Worm (Caenorhabditis elegans): ENCODE data around the gene nlp-36.

Gene nlp-36

ce11 chrIII:9443417-9444027 lies 45.0 kb upstream of the nlp-36 start, which contains the start of gene pir-2 (continued):
- TF ChIP-seq nhr-21 (tag; optimal IDR thresholded peaks at IDR 0.05) = peak; percentile 74
- peak; percentile 92 for TF ChIP-seq gmeb-1 (tag; optimal IDR thresholded peaks at IDR 0.05)
- TF ChIP-seq crh-2 (tag; optimal IDR thresholded peaks at IDR 0.05) = peak; percentile 93
- TF ChIP-seq fos-1 (tag; optimal IDR thresholded peaks at IDR 0.05) = peak; percentile 57
- peak; percentile 41 for TF ChIP-seq nhr-6 (tag; optimal IDR thresholded peaks at IDR 0.05)
- TF ChIP-seq Y55F3AM.14 (GFP tag; optimal IDR thresholded peaks at IDR 0.05) = peak; percentile 7
- TF ChIP-seq ztf-4 (tag; optimal IDR thresholded peaks at IDR 0.05) = peak; percentile 63
- no peak for TF ChIP-seq elt-3 (tag; optimal IDR thresholded peaks at IDR 0.05)
- TF ChIP-seq unc-62 (GFP tag; optimal IDR thresholded peaks at IDR 0.05) = no peak
- no peak for TF ChIP-seq nhr-10 (tag; optimal IDR thresholded peaks at IDR 0.05)

ce11 chrIII:9449831-9450230 lies 38.7 kb upstream of the nlp-36 start, which contains the start of gene F54C8.6:
Gene F54C8.6 (minus strand): TSS chrIII:9449931.
- TF ChIP-seq elt-1 (tag; optimal IDR thresholded peaks at IDR 0.05) (no peak), lin-11 (tag; optimal IDR thresholded peaks at IDR 0.05) (no peak), Y55F3AM.14 (GFP tag; optimal IDR thresholded peaks at IDR 0.05) (no peak), unc-55 (GFP tag; optimal IDR thresholded peaks at IDR 0.05) (no peak), skn-1 (tag; optimal IDR thresholded peaks at IDR 0.05) (no peak), nhr-25 (tag; optimal IDR thresholded peaks at IDR 0.05) (no peak), unc-39 (tag; optimal IDR thresholded peaks at IDR 0.05) (no peak), elt-3 (tag; optimal IDR thresholded peaks at IDR 0.05) (no peak)

ce11 chrIII:9450933-9451332 lies 37.6 kb upstream of the nlp-36 start:
- TF ChIP-seq F13H6.1 (tag; optimal IDR thresholded peaks at IDR 0.05) (no peak), dmd-4 (tag; optimal IDR thresholded peaks at IDR 0.05) (no peak), zag-1 (tag; optimal IDR thresholded peaks at IDR 0.05) (no peak), lin-39 (tag; optimal IDR thresholded peaks at IDR 0.05) (no peak), nhr-129 (tag; optimal IDR thresholded peaks at IDR 0.05) (peak; percentile 42), lsy-2 (tag; optimal IDR thresholded peaks at IDR 0.05) (peak in 1 of 2 experiments; percentile 18), blmp-1 (tag; optimal IDR thresholded peaks at IDR 0.05; ENCODE audit: insufficient read depth) (no peak), alr-1 (tag; optimal IDR thresholded peaks at IDR 0.05) (no peak), unc-62 (GFP tag; optimal IDR thresholded peaks at IDR 0.05) (no peak), C34F6.9 (tag; optimal IDR thresholded peaks at IDR 0.05) (peak; percentile 65), nhr-6 (tag; optimal IDR thresholded peaks at IDR 0.05) (no peak), fos-1 (tag; optimal IDR thresholded peaks at IDR 0.05) (no peak)

ce11 chrIII:9453962-9454361 lies 34.6 kb upstream of the nlp-36 start, which contains the start of gene F54C8.7:
Gene F54C8.7 (minus strand): TSS chrIII:9454062.
- TF ChIP-seq gmeb-1 (tag; optimal IDR thresholded peaks at IDR 0.05) (no peak), blmp-1 (tag; optimal IDR thresholded peaks at IDR 0.05; ENCODE audit: insufficient read depth) (no peak), R02D3.7 (tag; optimal IDR thresholded peaks at IDR 0.05) (no peak), nhr-10 (tag; optimal IDR thresholded peaks at IDR 0.05) (no peak), ZK546.5 (tag; optimal IDR thresholded peaks at IDR 0.05) (no peak), nhr-12 (tag; optimal IDR thresholded peaks at IDR 0.05) (no peak), nhr-21 (tag; optimal IDR thresholded peaks at IDR 0.05) (no peak), ztf-11 (tag; optimal IDR thresholded peaks at IDR 0.05) (no peak), fos-1 (tag; optimal IDR thresholded peaks at IDR 0.05) (no peak), lin-39 (tag; optimal IDR thresholded peaks at IDR 0.05) (no peak), crh-2 (tag; optimal IDR thresholded peaks at IDR 0.05) (no peak), nhr-11 (tag; optimal IDR thresholded peaks at IDR 0.05) (no peak), snpc-4 (tag; optimal IDR thresholded peaks at IDR 0.05) (no peak), nhr-77 (tag; optimal IDR thresholded peaks at IDR 0.05) (no peak)

ce11 chrIII:9454730-9455129 lies 33.8 kb upstream of the nlp-36 start:
- peak; percentile 30 for TF ChIP-seq unc-55 (GFP tag; optimal IDR thresholded peaks at IDR 0.05)
- no peak for TF ChIP-seq ztf-1 (GFP tag; conservative IDR thresholded peaks at IDR 0.05)
- TF ChIP-seq blmp-1 (tag; optimal IDR thresholded peaks at IDR 0.05; ENCODE audit: insufficient read depth) = peak; percentile 58
